Fruit fly (Drosophila melanogaster) whole organism, embryonic: ENCODE data around the gene CG15170.

ENCODE experiments used
- CG16779 ChIP-seq: fragments of 200-800 bp; sonication (Bioruptor generic); IDR thresholded peaks from 2 replicates; pipeline ENCODE4 v1.3.6; 2022; ENCODE audit warnings: missing biosample characterization, missing genetic modification characterization
- CG6854 ChIP-seq: fragments of 200-800 bp; sonication (Bioruptor generic); optimal IDR thresholded peaks from 3 replicates; lab custom pipeline; 2017; ENCODE audit warnings: missing biosample characterization, mild to moderate bottlenecking, missing genetic modification characterization
- CG7786 ChIP-seq: fragments of 200-800 bp; sonication (Bioruptor generic); optimal IDR thresholded peaks from 2 replicates; lab custom pipeline; 2016; ENCODE audit warnings: missing biosample characterization, missing genetic modification characterization
- ash1 ChIP-seq: fragments of 200-800 bp; sonication (Bioruptor generic); optimal IDR thresholded peaks from 2 replicates; lab custom pipeline; 2018; ENCODE audit warnings: missing biosample characterization, mild to moderate bottlenecking, missing genetic modification characterization
- ato ChIP-seq: fragments of 200-800 bp; sonication (Bioruptor generic); IDR thresholded peaks from 2 replicates; pipeline ENCODE4 v1.3.6; 2022; ENCODE audit warnings: missing biosample characterization, missing genetic modification characterization; ENCODE audit not compliant: partially characterized antibody
- pho ChIP-seq: fragments of 200-800 bp; sonication (Bioruptor generic); optimal IDR thresholded peaks from 2 replicates; lab custom pipeline; 2016; ENCODE audit warnings: missing biosample characterization, missing genetic modification characterization
- psq ChIP-seq: fragments of 200-800 bp; sonication (Bioruptor generic); optimal IDR thresholded peaks from 2 replicates; lab custom pipeline; 2017; ENCODE audit warnings: missing biosample characterization, missing genetic modification characterization
- slbo ChIP-seq: fragments of 200-800 bp; sonication (Bioruptor generic); IDR thresholded peaks from 2 replicates; pipeline ENCODE4 v1.3.6; 2022; ENCODE audit warnings: missing biosample characterization, missing genetic modification characterization
- vnd ChIP-seq: fragments of 200-800 bp; sonication (Bioruptor generic); IDR thresholded peaks from 3 replicates; pipeline ENCODE4 v1.3.6; 2022; ENCODE audit warnings: missing biosample characterization, missing genetic modification characterization; ENCODE audit not compliant: partially characterized antibody

DNA sequence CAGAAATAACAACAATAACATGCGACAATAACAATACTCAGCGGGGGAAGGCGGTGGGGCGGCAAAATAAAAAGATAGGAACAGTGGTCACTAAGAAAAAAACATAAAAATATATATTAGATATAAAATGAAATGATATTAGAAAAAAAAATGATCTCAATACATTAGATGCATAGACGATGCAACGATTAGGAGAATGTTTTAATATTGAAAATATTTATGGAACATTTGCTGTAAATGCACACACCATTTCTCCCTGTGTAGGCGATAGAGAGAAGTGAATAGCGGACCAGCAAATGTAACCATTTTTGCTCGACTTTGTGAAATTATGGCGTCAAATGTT, 23.8 kb downstream of the CG15170 start:
- TF ChIP-seq ash1, result no peak
- peak; percentile 65 for TF ChIP-seq CG6854 (GFP tag; lab: Kevin White, UChicago)
- TF ChIP-seq ato, result no peak
- no peak for TF ChIP-seq vnd (GFP tag; lab: Robert Waterston, UW)
- no peak for TF ChIP-seq CG16779 (GFP tag; lab: Robert Waterston, UW)
- TF ChIP-seq CG7786 (GFP tag; lab: Kevin White, UChicago), result peak; percentile 2
- peak; percentile 11 for TF ChIP-seq psq (GFP tag; lab: Kevin White, UChicago)
- TF ChIP-seq slbo (GFP tag; lab: Robert Waterston, UW), result peak; percentile 97
- peak; percentile 73 for TF ChIP-seq pho (GFP tag; lab: Kevin White, UChicago)
